Worm (Caenorhabditis elegans): ENCODE data around the gene vab-3.

- TF ChIP-seq him-1 (tag; optimal IDR thresholded peaks at IDR 0.05): no peak
- TF ChIP-seq dao-5 (tag; optimal IDR thresholded peaks at IDR 0.05): no peak
- no peak for TF ChIP-seq W03F9.2 (tag; optimal IDR thresholded peaks at IDR 0.05)
These were observed 8.3 kb downstream of the vab-3 start for ce11 chrX:10507971-10508370.

Data from whole organism, L4/young adult.